Worm (Caenorhabditis elegans): ENCODE data around the gene T21D12.14.

ce11 chrIV:294737-295136 lies 6.8 kb upstream of the T21D12.14 start:
- TF ChIP-seq lin-15B (tag; optimal IDR thresholded peaks at IDR 0.05) (no peak), daf-19 (GFP tag; conservative IDR thresholded peaks at IDR 0.05) (no peak), dve-1 (tag; optimal IDR thresholded peaks at IDR 0.05; ENCODE audit: insufficient read depth) (peak; percentile 21), T26A8.4 (GFP tag; IDR thresholded peaks at IDR 0.05) (peak; percentile 28; the same call in 1 of the 2 replicates), F49E8.2 (tag; optimal IDR thresholded peaks at IDR 0.05; ENCODE audit: borderline replicate concordance) (no peak), skn-1 (tag; optimal IDR thresholded peaks at IDR 0.05) (no peak), nhr-76 (tag; optimal IDR thresholded peaks at IDR 0.05) (no peak), unc-39 (tag; optimal IDR thresholded peaks at IDR 0.05) (no peak), aha-1 (tag) (no peak), mdl-1 (tag; optimal IDR thresholded peaks at IDR 0.05) (no peak), F26F4.8 (GFP tag; conservative IDR thresholded peaks at IDR 0.05) (no peak), nhr-6 (tag; optimal IDR thresholded peaks at IDR 0.05) (no peak), lin-39 (tag; optimal IDR thresholded peaks at IDR 0.05) (no peak), madf-5 (GFP tag; IDR thresholded peaks at IDR 0.05) (no peak)
